Fruit fly (Drosophila melanogaster) whole organism, embryonic: ENCODE measurements around the gene BRWD3.

Experiments
- CG11456 ChIP-seq: fragments of 200-800 bp; sonication (Bioruptor generic); IDR thresholded peaks from 3 replicates; pipeline ENCODE4 v1.3.6; 2022; ENCODE audit warnings: missing biosample characterization, missing genetic modification characterization
- CG5180 ChIP-seq: fragments of 200-800 bp; sonication (Bioruptor generic); optimal IDR thresholded peaks from 3 replicates; lab custom pipeline; 2017; ENCODE audit warnings: missing biosample characterization, missing genetic modification characterization, mild to moderate bottlenecking, moderate library complexity, missing genetic modification reagents
- Dip2 ChIP-seq: fragments of 200-800 bp; sonication (Bioruptor generic); IDR thresholded peaks from 2 replicates; pipeline ENCODE4 v1.3.6; 2022; ENCODE audit warnings: missing biosample characterization, missing genetic modification characterization
- Hr3 ChIP-seq: fragments of 200-800 bp; sonication (Bioruptor generic); optimal IDR thresholded peaks from 3 replicates; lab custom pipeline; 2016; ENCODE audit warnings: missing biosample characterization, missing genetic modification characterization
- Lim3 ChIP-seq: fragments of 200-800 bp; sonication (Bioruptor generic); IDR thresholded peaks from 2 replicates; pipeline ENCODE4 v1.3.6; 2022; ENCODE audit warnings: missing biosample characterization, missing genetic modification characterization
- amos ChIP-seq: fragments of 200-800 bp; sonication (Bioruptor generic); IDR thresholded peaks from 2 replicates; pipeline ENCODE4 v1.3.6; 2022; ENCODE audit warnings: missing biosample characterization, missing genetic modification characterization; ENCODE audit not compliant: partially characterized antibody
- knrl ChIP-seq: fragments of 200-800 bp; sonication (Bioruptor generic); IDR thresholded peaks from 3 replicates; pipeline ENCODE4 v1.3.6; 2022; ENCODE audit warnings: missing biosample characterization, missing genetic modification characterization; ENCODE audit not compliant: partially characterized antibody
- onecut ChIP-seq: fragments of 200-800 bp; sonication (Bioruptor generic); IDR thresholded peaks from 2 replicates; pipeline ENCODE4 v1.3.6; 2022; ENCODE audit warnings: missing biosample characterization, missing genetic modification characterization
- scrt ChIP-seq: fragments of 200-800 bp; sonication (Bioruptor generic); optimal IDR thresholded peaks from 2 replicates; lab custom pipeline; 2018; ENCODE audit warnings: missing biosample characterization, mild to moderate bottlenecking, missing genetic modification characterization, moderate library complexity
- unpg ChIP-seq: fragments of 200-800 bp; sonication (Bioruptor generic); optimal IDR thresholded peaks from 3 replicates; lab custom pipeline; 2018; ENCODE audit warnings: missing biosample characterization, mild to moderate bottlenecking, missing genetic modification characterization, moderate library complexity

dm6 chr3R:24367120-24367519 lies 48.3 kb downstream of the BRWD3 start, which contains the start of gene CG42811:
- TF ChIP-seq Hr3 (no peak), unpg (no peak), Lim3 (no peak), onecut (GFP tag; lab: Robert Waterston, UW) (no peak), CG5180 (GFP tag; lab: Kevin White, UChicago) (no peak), CG11456 (no peak), knrl (GFP tag; lab: Robert Waterston, UW) (no peak), scrt (no peak), Dip2 (GFP tag; lab: Robert Waterston, UW) (no peak), amos (GFP tag; lab: Robert Waterston, UW) (no peak)
